Fruit fly (Drosophila melanogaster) S2 (cell line): ENCODE measurements around the gene CG4198.

ENCODE experiments used
- CG8478 ChIP-seq: fragments of >200 bp; optimal IDR thresholded peaks from 2 replicates; lab custom pipeline; 2018
- CTCF ChIP-seq, 2 experiments: fragments of >200 bp; optimal IDR thresholded peaks; 2 replicates each; lab custom pipeline; 2018

dm6 chrX:5300623-5301283 is 12.3 kb upstream of the CG4198 start:
- TF ChIP-seq CG8478 (lab: Kevin White, UChicago), result no peak
- TF ChIP-seq CTCF (optimal IDR thresholded peaks at IDR 0.05; lab: Kevin White, UChicago), result no peak
